Fruit fly (Drosophila melanogaster): Measurements from ENCODE around the gene dj.

dj gene

DNA sequence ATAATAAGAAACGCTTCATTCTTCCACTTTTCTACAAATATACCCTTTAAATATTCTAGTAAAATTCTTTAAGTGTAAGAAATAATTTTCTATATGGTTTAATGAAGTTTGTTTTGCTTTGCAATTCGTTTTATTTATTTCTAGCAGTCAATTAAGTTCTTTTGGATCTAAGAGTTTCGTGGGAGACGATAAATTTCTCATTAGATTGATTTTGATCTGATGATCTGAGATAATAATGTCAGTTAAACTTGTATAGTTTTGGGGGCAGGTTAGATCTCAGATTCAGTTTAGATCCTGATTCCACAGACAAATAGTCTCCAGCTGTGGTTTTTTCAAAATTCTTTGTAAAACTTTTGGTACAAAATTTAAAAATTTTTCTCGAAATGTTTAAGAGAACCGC, at the start of gene dj:
Gene dj (plus strand): TSS at position 301 of the 400 bp plus-strand sequence.
- TF ChIP-seq CG17806 (tag; optimal IDR thresholded peaks at IDR 0.05) (no peak), CG8159 (tag; optimal IDR thresholded peaks at IDR 0.05) (no peak), CG10348 (GFP tag; IDR thresholded peaks at IDR 0.05) (no peak), gl (tag; optimal IDR thresholded peaks at IDR 0.05) (no peak), CG9948 (tag; optimal IDR thresholded peaks at IDR 0.05) (no peak), CG15710 (tag; optimal IDR thresholded peaks at IDR 0.05) (no peak)

DNA sequence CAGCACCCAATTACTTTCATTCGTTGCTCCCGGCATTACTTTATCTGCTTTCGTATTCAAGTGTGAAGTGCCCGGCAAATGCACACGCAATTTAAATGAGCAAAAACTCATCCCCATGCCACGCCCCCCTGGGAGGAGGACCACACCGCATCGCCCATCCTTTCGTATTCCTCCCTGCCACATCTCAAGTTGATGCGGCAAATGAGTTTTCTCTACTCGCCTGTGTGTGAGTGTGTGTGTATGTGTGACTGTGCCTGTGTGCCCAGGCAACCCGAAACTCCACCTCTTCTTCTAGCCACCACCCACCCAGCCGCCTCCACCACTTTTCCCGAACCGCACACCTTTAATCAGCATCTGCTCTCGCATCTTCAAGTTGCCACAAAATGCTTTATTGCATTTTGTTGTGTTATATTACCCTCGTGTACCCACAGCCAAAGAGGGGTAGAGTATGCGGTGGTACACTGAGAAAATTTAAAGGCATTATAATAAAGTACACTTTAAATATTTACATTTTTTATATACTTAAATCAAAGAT, 48.0 kb upstream of the dj start:
- TF ChIP-seq CG12605 (GFP tag; IDR thresholded peaks at IDR 0.05), result no peak
- no peak for TF ChIP-seq Pif1B (GFP tag; optimal IDR thresholded peaks at IDR 0.05)
- TF ChIP-seq CG13204 (GFP tag; optimal IDR thresholded peaks at IDR 0.05), result no peak
- no peak for TF ChIP-seq CG17806 (tag; optimal IDR thresholded peaks at IDR 0.05)
- TF ChIP-seq CG9948 (tag; optimal IDR thresholded peaks at IDR 0.05), result no peak
- no peak for TF ChIP-seq gl (tag; optimal IDR thresholded peaks at IDR 0.05)
- TF ChIP-seq CG15710 (tag; optimal IDR thresholded peaks at IDR 0.05), result no peak
- no peak for TF ChIP-seq CG4496 (GFP tag; IDR thresholded peaks at IDR 0.05)
- TF ChIP-seq CG10348 (GFP tag; IDR thresholded peaks at IDR 0.05), result no peak
- no peak for TF ChIP-seq CG34367 (tag; optimal IDR thresholded peaks at IDR 0.05)
- no peak for TF ChIP-seq CG32121 (GFP tag; IDR thresholded peaks at IDR 0.05)

DNA sequence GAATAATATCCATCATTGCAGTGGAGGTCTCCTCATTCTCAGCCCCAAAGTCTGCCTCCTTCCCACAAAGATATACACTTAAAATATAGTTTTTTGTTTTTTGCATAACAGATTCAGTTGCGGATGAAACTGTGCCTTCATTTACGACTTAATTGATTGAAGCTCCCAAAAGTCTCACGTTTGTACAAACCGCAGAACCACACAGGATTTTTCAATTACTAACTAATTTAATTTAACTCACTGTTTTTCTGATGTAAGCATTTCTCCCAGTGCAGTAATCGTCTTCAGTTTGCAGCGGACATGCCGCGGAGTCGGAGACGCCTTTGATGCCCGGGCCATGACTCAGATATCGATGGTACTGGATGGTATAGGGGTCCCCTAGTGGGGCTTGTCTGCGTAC, 34.5 kb upstream of the dj start:
- TF ChIP-seq gl (tag; optimal IDR thresholded peaks at IDR 0.05), result no peak
- no peak for TF ChIP-seq Ets98B (GFP tag; IDR thresholded peaks at IDR 0.05)
- peak; percentile 34 for TF ChIP-seq CG8301 (tag; optimal IDR thresholded peaks at IDR 0.05)
- TF ChIP-seq Pif1B (GFP tag; optimal IDR thresholded peaks at IDR 0.05), result peak; percentile 81
- TF ChIP-seq rn (GFP tag; IDR thresholded peaks at IDR 0.05), result no peak
- TF ChIP-seq fd96Ca (GFP tag; IDR thresholded peaks at IDR 0.05), result 0 out of 3 replicates have a peak, but pooled peaks have one; percentile 50
- TF ChIP-seq CG12605 (GFP tag; IDR thresholded peaks at IDR 0.05), result no peak
- peak; percentile 87 for TF ChIP-seq CG34367 (tag; optimal IDR thresholded peaks at IDR 0.05)
- TF ChIP-seq CG32121 (GFP tag; IDR thresholded peaks at IDR 0.05), result no peak
- TF ChIP-seq CG4496 (GFP tag; IDR thresholded peaks at IDR 0.05), result peak; percentile 20; the same call in 1 of the 3 replicates
- peak; percentile 64 for TF ChIP-seq CG8159 (tag; optimal IDR thresholded peaks at IDR 0.05)
- no peak for TF ChIP-seq Snoo (tag; optimal IDR thresholded peaks at IDR 0.05)
- TF ChIP-seq CG14655 (GFP tag; optimal IDR thresholded peaks at IDR 0.05), result peak; percentile 89
- TF ChIP-seq CG13204 (GFP tag; optimal IDR thresholded peaks at IDR 0.05), result peak; percentile 61
- peak; percentile 59 for TF ChIP-seq CG17806 (tag; optimal IDR thresholded peaks at IDR 0.05)
- no peak for TF ChIP-seq EcR (GFP tag; optimal IDR thresholded peaks at IDR 0.05)
- no peak for TF ChIP-seq CG10348 (GFP tag; IDR thresholded peaks at IDR 0.05)
- peak; percentile 78 for TF ChIP-seq Pif1A (GFP tag; optimal IDR thresholded peaks at IDR 0.05)
- TF ChIP-seq D1 (tag; optimal IDR thresholded peaks at IDR 0.05), result peak; percentile 23
- peak; percentile 87 for TF ChIP-seq CG15710 (tag; optimal IDR thresholded peaks at IDR 0.05)
- peak; percentile 78 for TF ChIP-seq CG9948 (tag; optimal IDR thresholded peaks at IDR 0.05)

DNA sequence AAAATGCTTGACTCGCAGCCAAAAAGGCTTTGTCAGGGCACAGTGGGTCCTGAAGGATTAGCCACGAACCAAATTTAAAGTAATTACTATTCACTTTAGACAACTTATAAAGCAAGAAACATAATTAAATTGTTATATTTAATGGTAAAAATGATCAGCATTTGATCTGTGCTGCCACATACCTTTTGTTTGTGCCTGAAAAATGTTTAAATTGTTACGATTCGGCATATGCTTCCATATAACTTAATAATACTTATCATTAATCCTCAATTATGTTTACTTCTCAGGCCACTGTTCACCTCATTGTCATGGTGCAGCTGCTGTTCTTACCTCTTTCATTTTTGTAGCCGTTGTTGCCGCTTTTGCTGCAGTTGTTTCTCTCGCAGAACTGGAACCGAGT, 33.9 kb upstream of the dj start:
- TF ChIP-seq CG9948 (tag; optimal IDR thresholded peaks at IDR 0.05) (peak; percentile 71), CG8301 (tag; optimal IDR thresholded peaks at IDR 0.05) (peak; percentile 55), CG13204 (GFP tag; optimal IDR thresholded peaks at IDR 0.05) (no peak), Pif1A (GFP tag; optimal IDR thresholded peaks at IDR 0.05) (peak; percentile 38), Snoo (tag; optimal IDR thresholded peaks at IDR 0.05) (no peak), CG10348 (GFP tag; IDR thresholded peaks at IDR 0.05) (no peak), CG12605 (GFP tag; IDR thresholded peaks at IDR 0.05) (no peak), rn (GFP tag; IDR thresholded peaks at IDR 0.05) (no peak), CG17806 (tag; optimal IDR thresholded peaks at IDR 0.05) (peak; percentile 58), EcR (GFP tag; optimal IDR thresholded peaks at IDR 0.05) (no peak), CG8159 (tag; optimal IDR thresholded peaks at IDR 0.05) (peak; percentile 77), CG32121 (GFP tag; IDR thresholded peaks at IDR 0.05) (no peak), CG4496 (GFP tag; IDR thresholded peaks at IDR 0.05) (no peak), gl (tag; optimal IDR thresholded peaks at IDR 0.05) (peak; percentile 21), Pif1B (GFP tag; optimal IDR thresholded peaks at IDR 0.05) (peak; percentile 42), D1 (tag; optimal IDR thresholded peaks at IDR 0.05) (no peak), CG14655 (GFP tag; optimal IDR thresholded peaks at IDR 0.05) (peak; percentile 78), CG15710 (tag; optimal IDR thresholded peaks at IDR 0.05) (peak; percentile 70), CG34367 (tag; optimal IDR thresholded peaks at IDR 0.05) (peak; percentile 54), fd96Ca (GFP tag; IDR thresholded peaks at IDR 0.05) (no peak), Ets98B (GFP tag; IDR thresholded peaks at IDR 0.05) (no peak)

DNA sequence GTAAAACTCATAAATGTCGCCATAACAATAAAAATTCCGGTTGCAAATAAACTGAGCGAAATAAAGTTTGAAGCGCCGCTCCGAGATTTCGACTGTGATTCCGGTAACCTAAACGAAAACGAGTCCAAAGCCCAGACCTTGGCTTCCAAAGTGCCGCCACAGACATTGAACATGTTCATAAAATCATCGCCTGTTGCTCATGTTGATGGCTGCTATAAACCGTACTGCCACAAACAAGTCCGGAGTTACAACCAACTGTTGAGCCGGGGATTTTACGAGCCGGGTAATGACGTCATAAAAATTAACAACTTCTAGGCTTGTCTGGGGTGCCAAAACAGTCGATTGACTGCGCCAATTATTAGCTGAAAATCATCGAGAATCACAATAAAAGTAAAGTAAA, 30.6 kb upstream of the dj start:
- no peak for TF ChIP-seq CG8159 (tag; optimal IDR thresholded peaks at IDR 0.05)
- no peak for TF ChIP-seq EcR (GFP tag; optimal IDR thresholded peaks at IDR 0.05)
- no peak for TF ChIP-seq Snoo (tag; optimal IDR thresholded peaks at IDR 0.05)
- no peak for TF ChIP-seq CG32121 (GFP tag; IDR thresholded peaks at IDR 0.05)
- TF ChIP-seq Ets98B (GFP tag; IDR thresholded peaks at IDR 0.05), result no peak

DNA sequence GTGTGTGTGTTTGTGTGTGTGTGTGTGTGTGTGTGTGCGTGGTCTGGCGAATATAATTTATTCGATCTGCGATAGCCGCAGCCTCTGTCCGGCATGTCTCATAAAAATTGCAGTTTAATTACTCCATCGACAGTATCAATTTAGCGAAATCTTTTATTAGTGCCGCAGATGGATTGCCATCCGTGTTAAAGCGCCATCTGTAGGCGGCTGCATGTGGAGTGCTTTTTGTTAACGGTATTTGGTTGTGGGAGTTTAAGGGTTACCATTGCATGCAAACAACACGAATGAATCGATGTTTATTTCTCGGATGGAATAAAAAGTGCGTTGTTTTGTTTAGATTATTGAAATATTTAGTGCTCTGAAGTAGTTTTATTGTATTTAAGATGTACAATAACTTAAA, 29.7 kb upstream of the dj start:
- no peak for TF ChIP-seq CG8159 (tag; optimal IDR thresholded peaks at IDR 0.05)

DNA sequence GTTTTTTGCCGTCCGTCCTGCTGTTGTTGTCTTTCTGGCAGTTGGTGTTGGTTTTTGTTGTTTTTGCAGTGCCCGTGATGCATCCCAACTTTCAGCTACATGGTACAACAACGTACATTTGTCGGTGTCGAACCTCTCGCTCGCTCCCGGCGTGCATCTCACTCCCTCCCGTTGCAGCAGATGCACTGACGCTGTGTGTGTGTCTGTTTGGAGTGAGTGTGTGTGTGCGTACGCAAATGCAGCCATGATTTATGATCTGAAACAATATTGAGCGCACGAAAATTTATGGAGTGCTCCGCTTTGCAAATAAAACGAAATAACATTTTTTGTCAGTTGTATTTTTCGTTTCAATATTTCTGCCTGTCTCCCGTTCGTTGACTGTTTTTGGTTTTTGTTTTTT, 27.6 kb upstream of the dj start:
- TF ChIP-seq Ets98B (GFP tag; IDR thresholded peaks at IDR 0.05) (no peak), CG15710 (tag; optimal IDR thresholded peaks at IDR 0.05) (no peak), fd96Ca (GFP tag; IDR thresholded peaks at IDR 0.05) (no peak), Pif1B (GFP tag; optimal IDR thresholded peaks at IDR 0.05) (no peak), gl (tag; optimal IDR thresholded peaks at IDR 0.05) (no peak), rn (GFP tag; IDR thresholded peaks at IDR 0.05) (no peak), CG17806 (tag; optimal IDR thresholded peaks at IDR 0.05) (no peak), CG9948 (tag; optimal IDR thresholded peaks at IDR 0.05) (no peak), CG32121 (GFP tag; IDR thresholded peaks at IDR 0.05) (no peak), D1 (tag; optimal IDR thresholded peaks at IDR 0.05) (no peak), CG12605 (GFP tag; IDR thresholded peaks at IDR 0.05) (no peak)

All from whole organism, pupa.